Worm (Caenorhabditis elegans): ENCODE measurements around the gene ZK1251.3.
"Not testable (repeated sequence)": the region's sequence is repeated elsewhere in the genome, so short reads cannot be mapped to it uniquely, and the experiment has no call there.

The ZK1251.3 gene

ce11 chrIV:9675572-9675971 is 7.9 kb upstream of the ZK1251.3 start, which contains the start of gene nhr-34:
Gene nhr-34, minus strand, starts transcription at chrIV:9675672.
- TF ChIP-seq ref-1 (GFP tag; conservative IDR thresholded peaks at IDR 0.05): no peak
- TF ChIP-seq cog-1 (tag; optimal IDR thresholded peaks at IDR 0.05): no peak
- no peak for TF ChIP-seq med-1 (GFP tag; optimal IDR thresholded peaks at IDR 0.05; ENCODE audit: insufficient read depth)
- no peak for TF ChIP-seq T22C8.4 (GFP tag; IDR thresholded peaks at IDR 0.05)
- no peak for TF ChIP-seq flt-1 (GFP tag; IDR thresholded peaks at IDR 0.05)
- TF ChIP-seq ztf-29 (GFP tag; IDR thresholded peaks at IDR 0.05): no peak
- TF ChIP-seq ztf-23 (GFP tag; IDR thresholded peaks at IDR 0.05): no peak
- TF ChIP-seq klf-2 (GFP tag; conservative IDR thresholded peaks at IDR 0.05): no peak
- TF ChIP-seq tab-1 (GFP tag; IDR thresholded peaks at IDR 0.05): no peak

ce11 chrIV:9676535-9676934 is 6.9 kb upstream of the ZK1251.3 start:
- no peak for TF ChIP-seq T22C8.4 (GFP tag; IDR thresholded peaks at IDR 0.05)
- TF ChIP-seq ref-1 (GFP tag; conservative IDR thresholded peaks at IDR 0.05): no peak
- TF ChIP-seq ztf-23 (GFP tag; IDR thresholded peaks at IDR 0.05): no peak
- TF ChIP-seq med-1 (GFP tag; optimal IDR thresholded peaks at IDR 0.05; ENCODE audit: insufficient read depth): no peak
- TF ChIP-seq klf-2 (GFP tag; conservative IDR thresholded peaks at IDR 0.05): no peak
- TF ChIP-seq flt-1 (GFP tag; IDR thresholded peaks at IDR 0.05): no peak
- TF ChIP-seq cog-1 (tag; optimal IDR thresholded peaks at IDR 0.05): no peak
- no peak for TF ChIP-seq ztf-29 (GFP tag; IDR thresholded peaks at IDR 0.05)
- no peak for TF ChIP-seq tab-1 (GFP tag; IDR thresholded peaks at IDR 0.05)

ce11 chrIV:9677226-9677992 is 6.0 kb upstream of the ZK1251.3 start:
- TF ChIP-seq med-1 (GFP tag; optimal IDR thresholded peaks at IDR 0.05; ENCODE audit: insufficient read depth) (no peak), ztf-29 (GFP tag; IDR thresholded peaks at IDR 0.05) (no peak), flt-1 (GFP tag; IDR thresholded peaks at IDR 0.05) (no peak), tab-1 (GFP tag; IDR thresholded peaks at IDR 0.05) (no peak), cog-1 (tag; optimal IDR thresholded peaks at IDR 0.05) (no peak), klf-2 (GFP tag; conservative IDR thresholded peaks at IDR 0.05) (no peak), T22C8.4 (GFP tag; IDR thresholded peaks at IDR 0.05) (no peak), ref-1 (GFP tag; conservative IDR thresholded peaks at IDR 0.05) (no peak), ztf-23 (GFP tag; IDR thresholded peaks at IDR 0.05) (no peak)

- TF ChIP-seq T22C8.4 (GFP tag; IDR thresholded peaks at IDR 0.05) (no peak), ztf-29 (GFP tag; IDR thresholded peaks at IDR 0.05) (no peak), tab-1 (GFP tag; IDR thresholded peaks at IDR 0.05) (no peak), ztf-23 (GFP tag; IDR thresholded peaks at IDR 0.05) (no peak), med-1 (GFP tag; optimal IDR thresholded peaks at IDR 0.05; ENCODE audit: insufficient read depth) (no peak)
Observed at ce11 chrIV:9678007-9678406, 5.5 kb upstream of the ZK1251.3 start.

- TF ChIP-seq ztf-29 (GFP tag; IDR thresholded peaks at IDR 0.05) (no peak), ref-1 (GFP tag; conservative IDR thresholded peaks at IDR 0.05) (no peak), klf-2 (GFP tag; conservative IDR thresholded peaks at IDR 0.05) (no peak)
Observed at ce11 chrIV:9679296-9679695, 4.2 kb upstream of the ZK1251.3 start.

- TF ChIP-seq ztf-23 (GFP tag; IDR thresholded peaks at IDR 0.05) (no peak), cog-1 (tag; optimal IDR thresholded peaks at IDR 0.05) (no peak), ztf-29 (GFP tag; IDR thresholded peaks at IDR 0.05) (no peak), tab-1 (GFP tag; IDR thresholded peaks at IDR 0.05) (no peak), T22C8.4 (GFP tag; IDR thresholded peaks at IDR 0.05) (no peak), klf-2 (GFP tag; conservative IDR thresholded peaks at IDR 0.05) (no peak), flt-1 (GFP tag; IDR thresholded peaks at IDR 0.05) (no peak), med-1 (GFP tag; optimal IDR thresholded peaks at IDR 0.05; ENCODE audit: insufficient read depth) (no peak), ref-1 (GFP tag; conservative IDR thresholded peaks at IDR 0.05) (no peak)
Observed at ce11 chrIV:9680841-9681240, 2.6 kb upstream of the ZK1251.3 start, which contains the start of gene ins-8. Gene ins-8, minus strand, starts transcription at chrIV:9680941.

- TF ChIP-seq klf-2 (GFP tag; conservative IDR thresholded peaks at IDR 0.05) (no peak), ztf-29 (GFP tag; IDR thresholded peaks at IDR 0.05) (no peak), cog-1 (tag; optimal IDR thresholded peaks at IDR 0.05) (no peak), ztf-23 (GFP tag; IDR thresholded peaks at IDR 0.05) (no peak), flt-1 (GFP tag; IDR thresholded peaks at IDR 0.05) (no peak), med-1 (GFP tag; optimal IDR thresholded peaks at IDR 0.05; ENCODE audit: insufficient read depth) (no peak), tab-1 (GFP tag; IDR thresholded peaks at IDR 0.05) (no peak)
Observed at ce11 chrIV:9682514-9682913, 944 bp upstream of the ZK1251.3 start, which contains the start of gene ins-7. Gene ins-7, minus strand, starts transcription at chrIV:9682845.

ce11 chrIV:9688715-9689114 is 5.3 kb downstream of the ZK1251.3 start, which contains the start of gene msp-76:
Gene msp-76, plus strand, starts transcription at chrIV:9689015.
- TF ChIP-seq ref-1 (GFP tag; conservative IDR thresholded peaks at IDR 0.05); ztf-29 (GFP tag; IDR thresholded peaks at IDR 0.05); T22C8.4 (GFP tag; IDR thresholded peaks at IDR 0.05): not testable (repeated sequence)

- no peak for TF ChIP-seq T22C8.4 (GFP tag; IDR thresholded peaks at IDR 0.05)
- TF ChIP-seq cog-1 (tag; optimal IDR thresholded peaks at IDR 0.05): no peak
- no peak for TF ChIP-seq med-1 (GFP tag; optimal IDR thresholded peaks at IDR 0.05; ENCODE audit: insufficient read depth)
- no peak for TF ChIP-seq ref-1 (GFP tag; conservative IDR thresholded peaks at IDR 0.05)
- no peak for TF ChIP-seq flt-1 (GFP tag; IDR thresholded peaks at IDR 0.05)
- TF ChIP-seq ztf-23 (GFP tag; IDR thresholded peaks at IDR 0.05): no peak
- TF ChIP-seq tab-1 (GFP tag; IDR thresholded peaks at IDR 0.05): no peak
- no peak for TF ChIP-seq ztf-29 (GFP tag; IDR thresholded peaks at IDR 0.05)
- TF ChIP-seq klf-2 (GFP tag; conservative IDR thresholded peaks at IDR 0.05): no peak
Observed at ce11 chrIV:9690644-9691043, 7.2 kb downstream of the ZK1251.3 start, which contains the start of gene sdz-36. Gene sdz-36, plus strand, starts transcription at chrIV:9690944.

- TF ChIP-seq tab-1 (GFP tag; IDR thresholded peaks at IDR 0.05) (no peak), cog-1 (tag; optimal IDR thresholded peaks at IDR 0.05) (no peak), T22C8.4 (GFP tag; IDR thresholded peaks at IDR 0.05) (no peak)
Observed at ce11 chrIV:9692874-9693273, 9.4 kb downstream of the ZK1251.3 start, which contains the start of gene twk-9. Gene twk-9, plus strand, starts transcription at chrIV:9693174.

Measured in whole organism, midembryonic.